Fruit fly (Drosophila melanogaster): ENCODE measurements around the gene CG11029.
A peak's percentile ranks its signal among the peaks of the same experiment; 100 is the strongest.

The CG11029 gene

DNA sequence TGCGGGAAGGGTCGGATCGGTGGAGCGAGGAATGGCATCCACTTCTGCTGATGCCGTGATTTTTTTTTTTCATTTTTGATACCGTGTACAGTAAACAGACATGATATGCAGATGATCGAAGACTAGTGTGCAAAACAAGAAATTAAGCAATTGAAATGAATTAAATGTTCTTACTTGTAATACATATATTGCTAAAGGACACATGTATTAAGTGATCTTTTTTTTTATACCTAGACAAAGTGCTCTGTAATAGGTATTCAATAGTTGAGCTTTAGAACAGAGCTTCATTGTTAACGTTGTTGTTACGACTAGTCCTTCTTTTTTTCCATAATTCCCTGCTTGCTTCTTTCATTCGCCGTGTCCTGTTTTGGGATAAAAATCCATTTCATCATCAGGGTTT is 5.5 kb downstream of the CG11029 start (continued):
- TF ChIP-seq CG6792 (GFP tag; optimal IDR thresholded peaks at IDR 0.05) (peak; percentile 56), fkh (GFP tag; optimal IDR thresholded peaks at IDR 0.05) (no peak), Ets21C (GFP tag; optimal IDR thresholded peaks at IDR 0.05) (no peak), CG3919 (GFP tag; optimal IDR thresholded peaks at IDR 0.05) (peak; percentile 55), Ets96B (tag; optimal IDR thresholded peaks at IDR 0.05) (peak; percentile 75), CG10669 (GFP tag; optimal IDR thresholded peaks at IDR 0.05) (peak; percentile 57), CG6854 (GFP tag; optimal IDR thresholded peaks at IDR 0.05) (no peak), dac (GFP tag; optimal IDR thresholded peaks at IDR 0.05) (no peak), CG8632 (GFP tag; optimal IDR thresholded peaks at IDR 0.05) (peak; percentile 36), cyc (GFP tag; optimal IDR thresholded peaks at IDR 0.05) (peak; percentile 41), topi (GFP tag; optimal IDR thresholded peaks at IDR 0.05) (peak; percentile 49), Lpt (GFP tag; optimal IDR thresholded peaks at IDR 0.05) (peak; percentile 3), fd85E (GFP tag; optimal IDR thresholded peaks at IDR 0.05) (no peak), CG6276 (GFP tag; optimal IDR thresholded peaks at IDR 0.05) (no peak), CG10631 (GFP tag; optimal IDR thresholded peaks at IDR 0.05) (peak; percentile 57), esn (GFP tag; optimal IDR thresholded peaks at IDR 0.05) (peak; percentile 62), Eip75B (GFP tag; optimal IDR thresholded peaks at IDR 0.05) (peak; percentile 41), Sox14 (GFP tag; optimal IDR thresholded peaks at IDR 0.05) (peak; percentile 27), Eip93F (GFP tag; optimal IDR thresholded peaks at IDR 0.05) (no peak), Gug (GFP tag; IDR thresholded peaks at IDR 0.05) (no peak), eg (GFP tag; IDR thresholded peaks at IDR 0.05) (no peak), svp (GFP tag) (peak; percentile 73), spab (GFP tag; optimal IDR thresholded peaks at IDR 0.05) (peak; percentile 58), dsx (GFP tag; optimal IDR thresholded peaks at IDR 0.05; ENCODE audit: poor library complexity, severe bottlenecking) (peak; percentile 68), CG4318 (GFP tag; optimal IDR thresholded peaks at IDR 0.05) (no peak), CG31627 (GFP tag; optimal IDR thresholded peaks at IDR 0.05) (peak; percentile 53), CG11902 (GFP tag; optimal IDR thresholded peaks at IDR 0.05) (peak; percentile 22), Blimp-1 (GFP tag; optimal IDR thresholded peaks at IDR 0.05) (no peak)

DNA sequence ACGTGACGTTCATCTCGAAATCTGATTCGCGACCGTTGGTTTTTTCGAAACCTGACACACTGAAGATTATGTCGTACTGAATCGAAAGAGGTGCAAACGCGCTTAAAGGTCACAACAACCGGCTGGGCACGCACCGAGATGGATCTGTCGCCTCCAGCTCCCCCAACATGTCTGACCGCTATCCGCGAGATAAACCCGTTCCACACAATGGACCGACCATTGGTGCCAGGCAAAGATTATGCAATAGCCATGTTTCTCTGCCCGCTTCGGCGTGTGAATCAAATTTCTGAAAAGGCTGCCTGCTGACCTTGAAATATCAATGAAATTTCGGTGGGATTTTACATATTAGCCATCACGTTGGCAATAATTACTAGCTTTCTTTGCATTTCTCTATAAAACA is 19.2 kb downstream of the CG11029 start:
- TF ChIP-seq vri (GFP tag; optimal IDR thresholded peaks at IDR 0.05) = peak; percentile 77
- TF ChIP-seq OdsH (GFP tag; optimal IDR thresholded peaks at IDR 0.05) = no peak

DNA sequence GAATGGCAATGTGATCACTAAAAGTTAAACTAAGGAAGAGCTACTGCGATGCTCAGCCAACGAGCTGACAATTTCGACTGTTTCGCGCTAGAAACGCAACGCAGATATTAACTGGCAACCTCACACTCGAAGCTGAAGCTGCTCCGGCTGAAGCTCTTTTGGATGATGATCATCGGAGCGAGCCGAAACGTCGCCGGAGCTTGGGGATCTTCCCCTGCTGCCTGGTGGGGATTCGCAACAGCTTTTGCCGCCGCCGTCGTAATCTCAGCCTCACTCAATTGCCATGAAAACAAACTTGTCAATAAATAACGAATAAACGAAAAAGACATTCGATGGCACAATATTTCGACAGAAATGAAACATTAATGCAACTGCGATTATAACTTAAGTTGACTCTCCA is 20.1 kb downstream of the CG11029 start, which contains the start of gene obst-E:
Gene obst-E, minus strand, starts transcription at position 101 of the 400 bp plus-strand sequence.
- no peak for TF ChIP-seq net (GFP tag; optimal IDR thresholded peaks at IDR 0.05)
- no peak for TF ChIP-seq CG6792 (GFP tag; optimal IDR thresholded peaks at IDR 0.05)
- no peak for TF ChIP-seq CG3919 (GFP tag; optimal IDR thresholded peaks at IDR 0.05)

DNA sequence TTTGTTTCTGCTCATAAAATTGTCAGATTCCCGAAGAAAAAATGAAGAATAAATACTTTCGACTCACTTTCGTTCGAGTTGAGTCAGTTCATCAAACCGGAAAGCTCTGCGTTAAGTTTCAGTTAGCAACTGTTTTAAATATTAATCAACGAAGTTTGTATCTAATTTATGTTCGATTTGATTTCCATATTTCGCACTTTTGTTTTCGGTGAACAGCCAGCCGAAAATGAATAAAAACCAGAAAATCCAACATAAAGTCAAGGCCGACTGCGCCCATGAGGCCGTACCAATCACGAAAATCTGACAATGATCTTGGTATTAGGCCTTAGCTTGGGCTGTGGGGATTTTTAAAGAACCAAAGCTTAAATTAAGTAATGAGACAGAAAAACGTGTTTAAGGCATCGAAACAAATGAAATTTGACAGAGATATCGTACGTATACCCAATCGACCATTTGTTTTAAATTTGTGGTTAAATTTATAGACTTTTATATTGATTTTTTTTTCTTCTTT is 20.6 kb downstream of the CG11029 start:
- TF ChIP-seq CG32006 (GFP tag; optimal IDR thresholded peaks at IDR 0.05) (no peak), vri (GFP tag; optimal IDR thresholded peaks at IDR 0.05) (no peak), Eip75B (GFP tag; optimal IDR thresholded peaks at IDR 0.05) (no peak), Gug (GFP tag; IDR thresholded peaks at IDR 0.05) (no peak), lz (GFP tag; optimal IDR thresholded peaks at IDR 0.05) (no peak)

DNA sequence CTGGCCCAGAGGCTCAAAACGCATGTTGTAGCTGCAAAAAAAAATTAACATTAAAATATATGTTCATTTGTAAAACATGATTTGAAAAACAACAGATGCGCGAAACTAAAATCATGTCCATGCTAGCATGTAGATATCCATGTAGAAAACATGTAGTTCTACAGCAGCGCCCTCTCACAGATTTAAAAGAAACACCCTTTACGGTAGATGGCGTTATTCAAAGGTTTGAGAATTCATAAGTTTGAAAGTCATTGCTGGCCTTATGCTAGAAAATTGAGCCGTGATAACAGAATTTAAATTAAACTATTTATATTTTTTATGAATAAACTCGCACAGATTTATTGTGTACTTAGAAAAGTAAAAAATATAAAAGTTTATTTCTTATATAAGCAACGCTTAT is 25.2 kb downstream of the CG11029 start:
- TF ChIP-seq achi (GFP tag; optimal IDR thresholded peaks at IDR 0.05) = no peak
- no peak for TF ChIP-seq CG1621 (tag; optimal IDR thresholded peaks at IDR 0.05)
- no peak for TF ChIP-seq Blimp-1 (GFP tag; optimal IDR thresholded peaks at IDR 0.05)
- peak; percentile 35 for TF ChIP-seq cyc (GFP tag; optimal IDR thresholded peaks at IDR 0.05)
- TF ChIP-seq Hr39 (GFP tag; optimal IDR thresholded peaks at IDR 0.05) = peak; percentile 23
- peak; percentile 23 for TF ChIP-seq Eip78C (GFP tag)
- TF ChIP-seq fd59A (GFP tag; optimal IDR thresholded peaks at IDR 0.05) = no peak
- TF ChIP-seq CG4318 (GFP tag; optimal IDR thresholded peaks at IDR 0.05) = no peak
- TF ChIP-seq CG31627 (GFP tag; optimal IDR thresholded peaks at IDR 0.05) = peak; percentile 27
